Fruit fly (Drosophila melanogaster) whole organism, embryonic: ENCODE results near the gene CG16775.

Experiments
- B-H2 ChIP-seq: fragments of 200-800 bp; sonication (Bioruptor generic); optimal IDR thresholded peaks from 2 replicates; lab custom pipeline; 2018; ENCODE audit warnings: missing biosample characterization, mild to moderate bottlenecking, missing genetic modification characterization
- CG12391 ChIP-seq: fragments of 200-800 bp; sonication (Bioruptor generic); optimal IDR thresholded peaks from 3 replicates; lab custom pipeline; 2018; ENCODE audit warnings: missing biosample characterization, mild to moderate bottlenecking, missing genetic modification characterization, moderate library complexity
- CG1603 ChIP-seq: fragments of 200-800 bp; sonication (Bioruptor generic); optimal IDR thresholded peaks from 2 replicates; lab custom pipeline; 2019; ENCODE audit warnings: missing biosample characterization, mild to moderate bottlenecking, missing genetic modification characterization, moderate library complexity
- CG16779 ChIP-seq: fragments of 200-800 bp; sonication (Bioruptor generic); IDR thresholded peaks from 2 replicates; pipeline ENCODE4 v1.3.6; 2022; ENCODE audit warnings: missing biosample characterization, missing genetic modification characterization
- CG17912 ChIP-seq: fragments of 200-800 bp; sonication (Bioruptor generic); optimal IDR thresholded peaks from 2 replicates; lab custom pipeline; 2018; ENCODE audit warnings: missing biosample characterization, mild to moderate bottlenecking, missing genetic modification characterization
- CG3065 ChIP-seq: fragments of 200-800 bp; sonication (Bioruptor generic); optimal IDR thresholded peaks from 2 replicates; lab custom pipeline; 2016; ENCODE audit warnings: missing biosample characterization, missing genetic modification characterization
- CG31388 ChIP-seq: fragments of 200-800 bp; sonication (Bioruptor generic); optimal IDR thresholded peaks from 2 replicates; lab custom pipeline; 2016; ENCODE audit warnings: missing biosample characterization, missing genetic modification characterization
- CG32532 ChIP-seq: fragments of 200-800 bp; sonication (Bioruptor generic); IDR thresholded peaks from 2 replicates; pipeline ENCODE4 v1.3.6; 2022; ENCODE audit warnings: missing biosample characterization, missing genetic modification characterization
- CG6813 ChIP-seq: fragments of 200-800 bp; sonication (Bioruptor generic); optimal IDR thresholded peaks from 2 replicates; lab custom pipeline; 2017; ENCODE audit warnings: missing biosample characterization, missing genetic modification characterization, mild to moderate bottlenecking, moderate library complexity, missing genetic modification reagents
- CG7786 ChIP-seq: fragments of 200-800 bp; sonication (Bioruptor generic); optimal IDR thresholded peaks from 2 replicates; lab custom pipeline; 2016; ENCODE audit warnings: missing biosample characterization, missing genetic modification characterization
- CG7963 ChIP-seq: fragments of 200-800 bp; sonication (Bioruptor generic); IDR thresholded peaks from 3 replicates; pipeline ENCODE4 v1.3.6; 2022; ENCODE audit warnings: missing biosample characterization, missing genetic modification characterization; ENCODE audit not compliant: partially characterized antibody
- CG8281 ChIP-seq: fragments of 200-800 bp; sonication (Bioruptor generic); optimal IDR thresholded peaks from 2 replicates; lab custom pipeline; 2018; ENCODE audit warnings: missing biosample characterization, mild to moderate bottlenecking, missing genetic modification characterization, moderate library complexity
- CG9215 ChIP-seq: fragments of 200-800 bp; sonication (Bioruptor generic); IDR thresholded peaks from 2 replicates; pipeline ENCODE4 v1.3.6; 2022; ENCODE audit warnings: missing biosample characterization, missing genetic modification characterization
- CG9437 ChIP-seq: fragments of 200-800 bp; sonication (Bioruptor generic); optimal IDR thresholded peaks from 2 replicates; lab custom pipeline; 2018; ENCODE audit warnings: missing biosample characterization, mild to moderate bottlenecking, missing genetic modification characterization
- CrebB ChIP-seq: fragments of 200-800 bp; sonication (Bioruptor generic); optimal IDR thresholded peaks from 3 replicates; lab custom pipeline; 2018; ENCODE audit warnings: missing biosample characterization, mild to moderate bottlenecking, missing genetic modification characterization
- HLH3B ChIP-seq: fragments of 200-800 bp; sonication (Bioruptor generic); IDR thresholded peaks from 2 replicates; pipeline ENCODE4 v1.3.6; 2022; ENCODE audit warnings: missing biosample characterization, missing genetic modification characterization
- HLHmδ ChIP-seq: fragments of 200-800 bp; sonication (Bioruptor generic); optimal IDR thresholded peaks from 2 replicates; lab custom pipeline; 2018; ENCODE audit warnings: missing biosample characterization, mild to moderate bottlenecking, missing genetic modification characterization, moderate library complexity
- NC2α ChIP-seq: fragments of 200-800 bp; sonication (Bioruptor generic); optimal IDR thresholded peaks from 2 replicates; lab custom pipeline; 2016; ENCODE audit warnings: missing biosample characterization, missing genetic modification characterization
- NFAT ChIP-seq: fragments of 200-800 bp; sonication (Bioruptor generic); IDR thresholded peaks from 2 replicates; pipeline ENCODE4 v1.3.6; 2022; ENCODE audit warnings: missing biosample characterization, missing genetic modification characterization
- NK7.1 ChIP-seq: fragments of 200-800 bp; sonication (Bioruptor generic); optimal IDR thresholded peaks from 3 replicates; lab custom pipeline; 2016; ENCODE audit warnings: missing biosample characterization, missing genetic modification characterization
- Oaz ChIP-seq: fragments of 200-800 bp; sonication (Bioruptor generic); IDR thresholded peaks from 2 replicates; pipeline ENCODE4 v1.3.6; 2022; ENCODE audit warnings: missing biosample characterization, missing genetic modification characterization
- Oli ChIP-seq: fragments of 200-800 bp; sonication (Bioruptor generic); optimal IDR thresholded peaks from 2 replicates; lab custom pipeline; 2018; ENCODE audit warnings: missing biosample characterization, mild to moderate bottlenecking, missing genetic modification characterization, moderate library complexity
- Pdp1 ChIP-seq, 2 experiments: fragments of 200-800 bp; sonication (Bioruptor generic); optimal IDR thresholded peaks; 3 replicates each; lab custom pipeline; 2016; ENCODE audit warnings: missing biosample characterization in 2 of 2, missing genetic modification characterization in 2 of 2, mild to moderate bottlenecking in 1 of 2, moderate library complexity in 1 of 2
- Ptx1 ChIP-seq: fragments of 200-800 bp; sonication (Bioruptor generic); IDR thresholded peaks from 2 replicates; pipeline ENCODE4 v1.3.6; 2022; ENCODE audit warnings: missing biosample characterization, missing genetic modification characterization
- Scr ChIP-seq: fragments of 200-800 bp; sonication (Bioruptor generic); IDR thresholded peaks from 2 replicates; pipeline ENCODE4 v1.3.6; 2022; ENCODE audit warnings: missing biosample characterization, missing genetic modification characterization; ENCODE audit not compliant: partially characterized antibody
- Spps ChIP-seq: fragments of 200-800 bp; sonication (Bioruptor generic); optimal IDR thresholded peaks from 2 replicates; lab custom pipeline; 2018; ENCODE audit warnings: missing biosample characterization, mild to moderate bottlenecking, missing genetic modification characterization
- Sry-δ ChIP-seq: fragments of 200-800 bp; sonication (Bioruptor generic); optimal IDR thresholded peaks from 2 replicates; lab custom pipeline; 2016; ENCODE audit warnings: missing biosample characterization, missing genetic modification characterization
- abd-A ChIP-seq: fragments of 200-800 bp; sonication (Bioruptor generic); optimal IDR thresholded peaks from 3 replicates; lab custom pipeline; 2019; ENCODE audit warnings: missing biosample characterization, mild to moderate bottlenecking, missing genetic modification characterization, moderate library complexity
- chn ChIP-seq: fragments of 200-800 bp; sonication (Bioruptor generic); optimal IDR thresholded peaks from 2 replicates; lab custom pipeline; 2016; ENCODE audit warnings: missing biosample characterization, missing genetic modification characterization
- crp ChIP-seq, 2 experiments: fragments of 200-800 bp; sonication (Bioruptor generic); optimal IDR thresholded peaks; 2 replicates in 1 of 2; 3 replicates in 1 of 2; lab custom pipeline; 2017; ENCODE audit warnings: missing biosample characterization in 2 of 2, missing genetic modification characterization in 2 of 2, mild to moderate bottlenecking in 1 of 2, moderate library complexity in 1 of 2
- dmrt11E ChIP-seq: fragments of 200-800 bp; sonication (Bioruptor generic); optimal IDR thresholded peaks from 3 replicates; lab custom pipeline; 2018; ENCODE audit warnings: missing biosample characterization, mild to moderate bottlenecking, missing genetic modification characterization, moderate library complexity
- ems ChIP-seq: fragments of 200-800 bp; sonication (Bioruptor generic); optimal IDR thresholded peaks from 3 replicates; lab custom pipeline; 2016; ENCODE audit warnings: missing biosample characterization, missing genetic modification characterization
- grau ChIP-seq: fragments of 200-800 bp; optimal IDR thresholded peaks from 3 replicates; lab custom pipeline; 2019; ENCODE audit warnings: missing biosample characterization, mild to moderate bottlenecking, missing genetic modification characterization, moderate library complexity
- grn ChIP-seq: fragments of 200-800 bp; sonication (Bioruptor generic); optimal IDR thresholded peaks from 3 replicates; lab custom pipeline; 2017; ENCODE audit warnings: missing biosample characterization, missing genetic modification characterization
- insv ChIP-seq, 2 experiments: fragments of 200-800 bp; sonication (Bioruptor generic); optimal IDR thresholded peaks; 3 replicates each; lab custom pipeline; 2016 to 2018; ENCODE audit warnings: missing biosample characterization in 2 of 2, missing genetic modification characterization in 2 of 2
- kay ChIP-seq: fragments of 200-800 bp; sonication (Bioruptor generic); optimal IDR thresholded peaks from 2 replicates; lab custom pipeline; 2016; ENCODE audit warnings: missing biosample characterization, missing genetic modification characterization
- nau ChIP-seq: fragments of 200-800 bp; sonication (Bioruptor generic); optimal IDR thresholded peaks from 3 replicates; lab custom pipeline; 2017; ENCODE audit warnings: missing biosample characterization, mild to moderate bottlenecking, missing genetic modification characterization, missing genetic modification reagents
- pb ChIP-seq: fragments of 200-800 bp; sonication (Bioruptor generic); optimal IDR thresholded peaks from 3 replicates; lab custom pipeline; 2016; ENCODE audit warnings: missing biosample characterization, missing genetic modification characterization
- pnt ChIP-seq: fragments of 200-800 bp; sonication (Bioruptor generic); optimal IDR thresholded peaks from 3 replicates; lab custom pipeline; 2016; ENCODE audit warnings: missing biosample characterization, missing genetic modification characterization
- pzg ChIP-seq: fragments of 200-800 bp; sonication (Bioruptor generic); optimal IDR thresholded peaks from 3 replicates; lab custom pipeline; 2018; ENCODE audit warnings: missing biosample characterization, mild to moderate bottlenecking, missing genetic modification characterization, moderate library complexity
- ranshi ChIP-seq: fragments of 200-800 bp; sonication (Bioruptor generic); IDR thresholded peaks from 2 replicates; pipeline ENCODE4 v1.3.6; 2022; ENCODE audit warnings: missing biosample characterization, missing genetic modification characterization
- scrt ChIP-seq: fragments of 200-800 bp; sonication (Bioruptor generic); optimal IDR thresholded peaks from 2 replicates; lab custom pipeline; 2018; ENCODE audit warnings: missing biosample characterization, mild to moderate bottlenecking, missing genetic modification characterization, moderate library complexity
- sim ChIP-seq: fragments of 200-800 bp; sonication (Bioruptor generic); IDR thresholded peaks from 2 replicates; pipeline ENCODE4 v1.3.6; 2022; ENCODE audit warnings: missing biosample characterization, missing genetic modification characterization
- stc ChIP-seq: fragments of 200-800 bp; sonication (Bioruptor generic); IDR thresholded peaks from 2 replicates; pipeline ENCODE4 v1.3.6; 2022; ENCODE audit warnings: missing biosample characterization, missing genetic modification characterization
- trem ChIP-seq: fragments of 200-800 bp; optimal IDR thresholded peaks from 3 replicates; lab custom pipeline; 2019; ENCODE audit warnings: missing biosample characterization, mild to moderate bottlenecking, missing genetic modification characterization, moderate library complexity
- vnd ChIP-seq: fragments of 200-800 bp; sonication (Bioruptor generic); IDR thresholded peaks from 3 replicates; pipeline ENCODE4 v1.3.6; 2022; ENCODE audit warnings: missing biosample characterization, missing genetic modification characterization; ENCODE audit not compliant: partially characterized antibody
- zfh1 ChIP-seq: fragments of 200-800 bp; sonication (Bioruptor generic); IDR thresholded peaks from 3 replicates; pipeline ENCODE4 v1.3.6; 2022; ENCODE audit warnings: missing biosample characterization, missing genetic modification characterization
- zfh2 ChIP-seq: fragments of 200-800 bp; sonication (Bioruptor generic); optimal IDR thresholded peaks from 2 replicates; lab custom pipeline; 2016; ENCODE audit warnings: missing biosample characterization, missing genetic modification characterization

Gene CG16775

DNA sequence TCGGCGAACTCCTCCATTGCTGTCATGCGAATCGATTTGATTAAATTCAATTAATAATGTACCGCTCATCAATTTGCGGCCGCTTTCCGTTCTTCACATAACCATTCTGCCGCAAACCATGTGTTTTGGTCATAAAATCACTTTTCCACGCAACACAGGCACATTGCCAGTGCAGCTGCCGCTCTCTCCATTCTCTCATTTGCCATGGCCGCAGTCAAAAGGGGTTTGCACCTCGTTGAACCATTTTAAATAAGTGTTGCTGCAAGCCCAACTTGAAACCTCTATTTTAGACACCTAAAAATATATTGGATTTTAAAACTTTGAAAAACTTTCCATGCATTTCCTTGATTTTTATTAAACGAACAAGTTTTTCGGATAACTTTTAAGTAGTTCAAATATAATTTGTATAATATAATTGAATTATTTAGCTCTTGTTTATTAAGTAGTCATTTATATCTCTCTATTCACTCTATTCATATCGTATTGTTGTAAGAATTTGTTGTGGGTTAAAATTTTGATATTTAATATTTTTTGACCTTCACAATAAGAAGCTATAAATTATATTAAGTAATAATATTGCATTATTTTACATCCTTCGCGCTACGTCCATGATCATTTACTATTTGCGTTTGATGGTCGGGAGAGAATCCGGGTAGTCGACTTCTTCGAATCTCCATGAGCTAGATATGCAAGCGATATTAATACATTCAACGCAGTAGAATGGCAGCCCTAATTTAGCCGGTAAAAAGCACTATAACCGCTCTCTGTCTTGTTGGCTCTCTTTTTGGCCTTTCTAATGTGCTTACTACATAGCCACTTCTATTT is 29.6 kb downstream of the CG16775 start, which contains the start of gene CG5535 (continued):
- TF ChIP-seq CG9437 = peak; percentile 93
- no peak for TF ChIP-seq CG17912 (GFP tag; lab: Kevin White, UChicago)
- TF ChIP-seq ranshi (GFP tag; lab: Robert Waterston, UW) = peak; percentile 48
- peak; percentile 0 for TF ChIP-seq B-H2
- peak; percentile 42 for TF ChIP-seq pnt (GFP tag; lab: Kevin White, UChicago)
- peak; percentile 2 for TF ChIP-seq Sry-δ (GFP tag; lab: Kevin White, UChicago)
- TF ChIP-seq Spps (tag; lab: Kevin White, UChicago) = peak; percentile 26
- peak; percentile 59 for TF ChIP-seq CG8281 (tag; lab: Kevin White, UChicago)
- TF ChIP-seq pzg (GFP tag; lab: Kevin White, UChicago) = no peak
- TF ChIP-seq HLH3B (GFP tag; lab: Robert Waterston, UW) = peak; percentile 45; the same call in 1 of the 2 replicates
- no peak for TF ChIP-seq abd-A
- peak; percentile 89 for TF ChIP-seq Oli (tag; lab: Kevin White, UChicago)
- peak; percentile 76; the same call in 2 of the 3 replicates for TF ChIP-seq zfh1 (GFP tag; lab: Robert Waterston, UW)
- TF ChIP-seq insv (GFP tag; optimal IDR thresholded peaks at IDR 0.05; lab: Kevin White, UChicago) = peak in 1 of 2 experiments; percentile 47
- TF ChIP-seq kay (GFP tag; lab: Kevin White, UChicago) = peak; percentile 37
- TF ChIP-seq CG6813 (GFP tag; lab: Kevin White, UChicago) = peak; percentile 71
- TF ChIP-seq sim (GFP tag; lab: Robert Waterston, UW) = no peak
- TF ChIP-seq vnd (GFP tag; lab: Robert Waterston, UW) = no peak
- TF ChIP-seq ems (GFP tag; lab: Kevin White, UChicago) = peak; percentile 11
- no peak for TF ChIP-seq NC2α (GFP tag; lab: Kevin White, UChicago)
- TF ChIP-seq grn (GFP tag; lab: Kevin White, UChicago) = no peak
- TF ChIP-seq Pdp1 (GFP tag; optimal IDR thresholded peaks at IDR 0.05; lab: Kevin White, UChicago) = peak; percentile 45 to 80
- peak; percentile 58 for TF ChIP-seq CG9215
- peak; percentile 53 for TF ChIP-seq stc (GFP tag; lab: Robert Waterston, UW)
- peak; percentile 84 for TF ChIP-seq CG16779 (GFP tag; lab: Robert Waterston, UW)
- TF ChIP-seq CG32532 (GFP tag; lab: Robert Waterston, UW) = peak; percentile 71
- TF ChIP-seq chn (GFP tag; lab: Kevin White, UChicago) = peak; percentile 48
- TF ChIP-seq CG3065 = no peak
- peak; percentile 61 for TF ChIP-seq zfh2 (GFP tag; lab: Kevin White, UChicago)
- peak; percentile 60 for TF ChIP-seq Ptx1 (GFP tag; lab: Robert Waterston, UW)
- peak; percentile 47 for TF ChIP-seq Oaz
- peak; percentile 42 for TF ChIP-seq CG7786 (GFP tag; lab: Kevin White, UChicago)
- TF ChIP-seq CG7963 = no peak
- peak; percentile 88 for TF ChIP-seq CG12391 (tag; lab: Kevin White, UChicago)
- no peak for TF ChIP-seq CG31388
- peak; percentile 9 for TF ChIP-seq trem (tag; lab: Kevin White, UChicago)
- peak; percentile 54 for TF ChIP-seq HLHmδ
- no peak for TF ChIP-seq nau
- peak; percentile 77 for TF ChIP-seq dmrt11E (tag; lab: Kevin White, UChicago)
- TF ChIP-seq Scr = no peak
- no peak for TF ChIP-seq NK7.1 (GFP tag; lab: Kevin White, UChicago)
- TF ChIP-seq CrebB (tag; lab: Kevin White, UChicago) = no peak
- peak in 1 of 2 experiments; percentile 21 for TF ChIP-seq crp (GFP tag; optimal IDR thresholded peaks at IDR 0.05; lab: Kevin White, UChicago)
- TF ChIP-seq scrt = peak; percentile 43
- TF ChIP-seq pb = no peak
- peak; percentile 88 for TF ChIP-seq grau (tag; lab: Kevin White, UChicago)
- peak; percentile 74 for TF ChIP-seq NFAT (GFP tag; lab: Robert Waterston, UW)
- TF ChIP-seq CG1603 = peak; percentile 84
